Worm (Caenorhabditis elegans): ENCODE data around the gene srh-128.

DNA sequence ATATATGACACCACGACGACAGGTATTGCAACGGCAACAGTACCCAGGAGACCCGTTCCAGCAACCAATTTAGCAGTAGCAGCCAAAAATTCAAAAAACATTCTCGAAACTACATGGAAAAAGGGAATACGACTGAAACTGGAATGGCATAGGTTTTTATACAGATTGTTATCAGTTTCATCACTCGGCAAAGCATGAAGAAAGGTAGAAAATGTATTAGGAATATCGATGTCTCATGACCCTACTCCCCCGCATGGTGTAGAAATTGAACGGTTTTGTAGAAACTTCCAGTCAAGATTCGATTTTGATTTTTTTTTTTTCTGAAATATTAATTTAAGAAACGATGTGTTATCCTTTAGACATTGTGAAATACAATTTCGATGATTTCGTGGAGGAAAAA is 5.8 kb upstream of the srh-128 start, which contains the start of gene T05A8.2:
- TF ChIP-seq W03F9.2 (tag; optimal IDR thresholded peaks at IDR 0.05) (no peak), him-1 (tag; optimal IDR thresholded peaks at IDR 0.05) (no peak), dao-5 (tag; optimal IDR thresholded peaks at IDR 0.05) (no peak)

Measured in whole organism, L4/young adult.